Worm (Caenorhabditis elegans): ENCODE results near the gene F09C6.14.

The F09C6.14 gene

ce11 chrV:16880679-16881078 lies at the start of gene F09C6.14:
TSS of gene F09C6.14 (plus strand) at chrV:16880979.
- no peak for TF ChIP-seq ama-1 (optimal IDR thresholded peaks at IDR 0.05)
- TF ChIP-seq tra-4 (tag; optimal IDR thresholded peaks at IDR 0.05) = no peak
- TF ChIP-seq pes-1 (GFP tag; IDR thresholded peaks at IDR 0.05) = no peak
- TF ChIP-seq ets-7 (tag; optimal IDR thresholded peaks at IDR 0.05) = no peak
- TF ChIP-seq hmbx-1 (tag; optimal IDR thresholded peaks at IDR 0.05) = no peak
- TF ChIP-seq ceh-13 (GFP tag; optimal IDR thresholded peaks at IDR 0.05) = no peak
- no peak for TF ChIP-seq tbx-11 (GFP tag; IDR thresholded peaks at IDR 0.05)
- no peak for TF ChIP-seq tbx-37 (GFP tag; conservative IDR thresholded peaks at IDR 0.05)
- TF ChIP-seq scrt-1 (GFP tag; IDR thresholded peaks at IDR 0.05) = no peak
- no peak for TF ChIP-seq hnd-1 (tag; optimal IDR thresholded peaks at IDR 0.05)
- TF ChIP-seq aly-1 (tag; optimal IDR thresholded peaks at IDR 0.05) = no peak
- TF ChIP-seq hmg-4 (GFP tag; optimal IDR thresholded peaks at IDR 0.05) = no peak

ce11 chrV:16831310-16831709 lies 49.5 kb upstream of the F09C6.14 start:
- TF ChIP-seq hnd-1 (tag; optimal IDR thresholded peaks at IDR 0.05) (no peak), hmbx-1 (tag; optimal IDR thresholded peaks at IDR 0.05) (no peak), flt-1 (GFP tag; IDR thresholded peaks at IDR 0.05) (no peak), ama-1 (optimal IDR thresholded peaks at IDR 0.05) (no peak), ceh-36 (tag; optimal IDR thresholded peaks at IDR 0.05) (no peak), sea-1 (GFP tag; conservative IDR thresholded peaks at IDR 0.05) (no peak), ets-7 (tag; optimal IDR thresholded peaks at IDR 0.05) (no peak), ceh-13 (GFP tag; optimal IDR thresholded peaks at IDR 0.05) (no peak), tbx-11 (GFP tag; IDR thresholded peaks at IDR 0.05) (no peak), tra-4 (tag; optimal IDR thresholded peaks at IDR 0.05) (no peak), B0310.2 (tag; optimal IDR thresholded peaks at IDR 0.05) (no peak)

DNA sequence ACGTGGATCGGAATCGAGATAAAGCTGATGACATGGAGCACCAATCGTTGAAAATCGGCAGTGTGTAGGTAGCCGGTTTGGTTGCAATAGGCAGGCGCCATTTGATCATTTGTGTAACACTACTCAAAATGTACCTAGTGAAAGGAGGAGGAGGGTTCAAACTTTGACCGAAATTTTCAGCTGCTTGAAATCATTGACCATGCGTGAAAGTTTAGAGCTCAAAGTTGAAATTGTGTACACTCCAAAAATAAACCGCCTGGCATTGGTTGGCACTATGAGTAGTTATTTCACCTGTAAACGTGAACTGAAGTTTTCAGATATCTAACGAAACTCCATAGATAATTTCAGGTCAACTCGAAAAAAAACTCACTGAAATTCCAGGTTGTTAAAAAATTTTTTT lies 48.9 kb upstream of the F09C6.14 start, which contains the start of gene srh-215:
Gene srh-215 (minus strand): TSS at position 101 of the 400 bp plus-strand sequence.
- no peak for TF ChIP-seq tbx-37 (GFP tag; conservative IDR thresholded peaks at IDR 0.05)
- TF ChIP-seq tbx-11 (GFP tag; IDR thresholded peaks at IDR 0.05) = no peak
- no peak for TF ChIP-seq aly-1 (tag; optimal IDR thresholded peaks at IDR 0.05)
- TF ChIP-seq ceh-36 (tag; optimal IDR thresholded peaks at IDR 0.05) = no peak
- no peak for TF ChIP-seq ets-7 (tag; optimal IDR thresholded peaks at IDR 0.05)
- no peak for TF ChIP-seq sea-1 (GFP tag; conservative IDR thresholded peaks at IDR 0.05)
- TF ChIP-seq tra-4 (tag; optimal IDR thresholded peaks at IDR 0.05) = no peak
- no peak for TF ChIP-seq ceh-13 (GFP tag; optimal IDR thresholded peaks at IDR 0.05)
- TF ChIP-seq pes-1 (GFP tag; IDR thresholded peaks at IDR 0.05) = no peak
- no peak for TF ChIP-seq F13C5.2 (tag; optimal IDR thresholded peaks at IDR 0.05)
- TF ChIP-seq hmbx-1 (tag; optimal IDR thresholded peaks at IDR 0.05) = no peak
- no peak for TF ChIP-seq B0310.2 (tag; optimal IDR thresholded peaks at IDR 0.05)
- TF ChIP-seq ama-1 (optimal IDR thresholded peaks at IDR 0.05) = no peak
- no peak for TF ChIP-seq flt-1 (GFP tag; IDR thresholded peaks at IDR 0.05)
- TF ChIP-seq scrt-1 (GFP tag; IDR thresholded peaks at IDR 0.05) = no peak
- no peak for TF ChIP-seq hnd-1 (tag; optimal IDR thresholded peaks at IDR 0.05)

- no peak for TF ChIP-seq flt-1 (GFP tag; IDR thresholded peaks at IDR 0.05)
- TF ChIP-seq hmg-4 (GFP tag; optimal IDR thresholded peaks at IDR 0.05) = no peak
- no peak for TF ChIP-seq pes-1 (GFP tag; IDR thresholded peaks at IDR 0.05)
- TF ChIP-seq ama-1 (optimal IDR thresholded peaks at IDR 0.05) = no peak
- TF ChIP-seq tbx-11 (GFP tag; IDR thresholded peaks at IDR 0.05) = no peak
- no peak for TF ChIP-seq ets-7 (tag; optimal IDR thresholded peaks at IDR 0.05)
- no peak for TF ChIP-seq tra-4 (tag; optimal IDR thresholded peaks at IDR 0.05)
- TF ChIP-seq tbx-37 (GFP tag; conservative IDR thresholded peaks at IDR 0.05) = no peak
These were observed 47.9 kb upstream of the F09C6.14 start, which contains the start of gene phy-3 for ce11 chrV:16832865-16833264. TSS of gene phy-3 (plus strand) at chrV:16833165.

- TF ChIP-seq ceh-13 (GFP tag; optimal IDR thresholded peaks at IDR 0.05) = no peak
- TF ChIP-seq tra-4 (tag; optimal IDR thresholded peaks at IDR 0.05) = no peak
- TF ChIP-seq pes-1 (GFP tag; IDR thresholded peaks at IDR 0.05) = no peak
- no peak for TF ChIP-seq F13C5.2 (tag; optimal IDR thresholded peaks at IDR 0.05)
- no peak for TF ChIP-seq flt-1 (GFP tag; IDR thresholded peaks at IDR 0.05)
- no peak for TF ChIP-seq hnd-1 (tag; optimal IDR thresholded peaks at IDR 0.05)
- no peak for TF ChIP-seq aly-1 (tag; optimal IDR thresholded peaks at IDR 0.05)
- TF ChIP-seq ceh-36 (tag; optimal IDR thresholded peaks at IDR 0.05) = no peak
- TF ChIP-seq tbx-11 (GFP tag; IDR thresholded peaks at IDR 0.05) = no peak
- TF ChIP-seq ets-7 (tag; optimal IDR thresholded peaks at IDR 0.05) = no peak
These were observed 47.1 kb upstream of the F09C6.14 start for ce11 chrV:16833672-16834071.

DNA sequence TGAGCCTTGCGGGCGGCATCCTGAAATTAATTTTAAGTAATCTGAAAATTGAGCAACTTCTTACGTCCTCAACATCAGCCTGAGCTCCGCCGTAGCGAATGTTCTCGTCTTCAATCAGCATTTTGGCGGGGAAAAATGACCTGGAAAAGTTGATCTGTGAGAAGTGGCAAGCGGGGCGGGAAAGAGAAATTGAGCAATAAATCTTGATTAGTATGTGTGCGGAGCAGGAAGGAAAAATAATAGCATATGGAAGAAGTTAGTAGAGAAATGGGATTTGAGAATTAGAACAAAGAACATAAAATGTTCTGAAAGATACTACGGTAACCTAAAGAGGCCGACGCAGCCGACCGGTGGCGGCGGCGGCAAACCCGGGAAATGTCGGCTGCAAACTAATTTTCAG lies 45.8 kb upstream of the F09C6.14 start, which contains the start of gene tni-3:
Gene tni-3 (minus strand): TSS at position 140 of the 400 bp plus-strand sequence.
- TF ChIP-seq flt-1 (GFP tag; IDR thresholded peaks at IDR 0.05) (no peak), tra-4 (tag; optimal IDR thresholded peaks at IDR 0.05) (no peak), B0310.2 (tag; optimal IDR thresholded peaks at IDR 0.05) (no peak), F13C5.2 (tag; optimal IDR thresholded peaks at IDR 0.05) (no peak), tbx-37 (GFP tag; conservative IDR thresholded peaks at IDR 0.05) (no peak), ceh-13 (GFP tag; optimal IDR thresholded peaks at IDR 0.05) (no peak), ama-1 (optimal IDR thresholded peaks at IDR 0.05) (no peak), hnd-1 (tag; optimal IDR thresholded peaks at IDR 0.05) (no peak), ets-7 (tag; optimal IDR thresholded peaks at IDR 0.05) (no peak), hmbx-1 (tag; optimal IDR thresholded peaks at IDR 0.05) (no peak), tbx-11 (GFP tag; IDR thresholded peaks at IDR 0.05) (no peak), sea-1 (GFP tag; conservative IDR thresholded peaks at IDR 0.05) (no peak)

DNA sequence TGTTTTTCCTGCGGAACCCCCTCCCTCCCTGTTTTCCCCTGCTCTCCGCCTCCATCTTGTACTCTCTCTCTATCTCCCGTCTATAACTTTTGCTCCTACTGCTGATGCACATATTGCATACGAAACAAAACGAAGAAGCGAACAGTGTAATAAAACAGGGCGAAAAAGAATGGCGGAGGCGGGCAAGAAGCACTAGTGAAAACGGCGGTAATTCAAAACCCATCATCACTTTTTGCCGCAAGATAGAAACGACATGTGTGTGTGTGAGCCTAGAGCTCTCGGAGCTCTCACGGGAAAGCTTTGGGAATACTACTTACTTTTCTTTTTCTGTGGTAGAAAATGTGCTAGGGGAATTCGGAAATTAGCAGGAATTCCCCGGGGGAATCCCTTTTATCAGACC lies 44.7 kb upstream of the F09C6.14 start:
- no peak for TF ChIP-seq ama-1 (optimal IDR thresholded peaks at IDR 0.05)

- no peak for TF ChIP-seq tbx-11 (GFP tag; IDR thresholded peaks at IDR 0.05)
- no peak for TF ChIP-seq flt-1 (GFP tag; IDR thresholded peaks at IDR 0.05)
- no peak for TF ChIP-seq hnd-1 (tag; optimal IDR thresholded peaks at IDR 0.05)
- no peak for TF ChIP-seq B0310.2 (tag; optimal IDR thresholded peaks at IDR 0.05)
- TF ChIP-seq pes-1 (GFP tag; IDR thresholded peaks at IDR 0.05) = no peak
- no peak for TF ChIP-seq ceh-36 (tag; optimal IDR thresholded peaks at IDR 0.05)
- no peak for TF ChIP-seq aly-1 (tag; optimal IDR thresholded peaks at IDR 0.05)
- TF ChIP-seq sea-1 (GFP tag; conservative IDR thresholded peaks at IDR 0.05) = no peak
- TF ChIP-seq ceh-13 (GFP tag; optimal IDR thresholded peaks at IDR 0.05) = no peak
- TF ChIP-seq hmbx-1 (tag; optimal IDR thresholded peaks at IDR 0.05) = no peak
These were observed 42.3 kb upstream of the F09C6.14 start for ce11 chrV:16838435-16838834.

Data from whole organism, early embryonic.